Fruit fly (Drosophila melanogaster) Kc167 (cell line): ENCODE results near the gene Galphaf.

Experiments used
- Myc ChIP-seq: fragments of >200 bp; optimal IDR thresholded peaks from 2 replicates; lab custom pipeline; 2017; ENCODE audit warnings: missing external identifiers
- Sin3A ChIP-seq: fragments of >200 bp; optimal IDR thresholded peaks from 2 replicates; lab custom pipeline; 2018; ENCODE audit warnings: missing external identifiers
- h ChIP-seq: fragments of >200 bp; optimal IDR thresholded peaks from 3 replicates; lab custom pipeline; 2018; ENCODE audit warnings: missing external identifiers
- insv ChIP-seq: fragments of >200 bp; optimal IDR thresholded peaks from 3 replicates; lab custom pipeline; 2018; ENCODE audit warnings: missing external identifiers
- psq ChIP-seq: fragments of >200 bp; optimal IDR thresholded peaks from 2 replicates; lab custom pipeline; 2017; ENCODE audit warnings: missing external identifiers
- ttk ChIP-seq: sonication (Bioruptor generic); optimal IDR thresholded peaks from 2 replicates; lab custom pipeline; 2017; ENCODE audit warnings: missing external identifiers

- TF ChIP-seq h (lab: Kevin White, UChicago) = no peak
- TF ChIP-seq Myc (lab: Kevin White, UChicago) = no peak
- TF ChIP-seq psq (lab: Kevin White, UChicago) = no peak
- no peak for TF ChIP-seq ttk (lab: Kevin White, UChicago)
- no peak for TF ChIP-seq insv (lab: Kevin White, UChicago)
- TF ChIP-seq Sin3A (lab: Kevin White, UChicago) = no peak
Observed at dm6 chr3L:16693844-16694243, 26.1 kb upstream of the Galphaf start.
